Fruit fly (Drosophila melanogaster) whole organism, embryonic: ENCODE measurements around the gene RtcB.
A peak's percentile ranks its signal among the peaks of the same experiment; 100 is the strongest.

Experiments used
- Abd-B ChIP-seq: fragments of 200-800 bp; sonication (Bioruptor generic); optimal IDR thresholded peaks from 2 replicates; lab custom pipeline; 2018; ENCODE audit warnings: missing biosample characterization, mild to moderate bottlenecking, missing genetic modification characterization, moderate library complexity
- Aef1 ChIP-seq: fragments of 200-800 bp; sonication (Bioruptor generic); IDR thresholded peaks from 3 replicates; pipeline ENCODE4 v1.3.6; 2022; ENCODE audit warnings: missing biosample characterization, missing genetic modification characterization
- CG10543 ChIP-seq: fragments of 200-800 bp; sonication (Bioruptor generic); optimal IDR thresholded peaks from 3 replicates; lab custom pipeline; 2017; ENCODE audit warnings: missing biosample characterization, mild to moderate bottlenecking, missing genetic modification characterization, moderate library complexity
- CG11085 ChIP-seq: fragments of 200-800 bp; sonication (Bioruptor generic); IDR thresholded peaks from 2 replicates; pipeline ENCODE4 v1.3.6; 2022; ENCODE audit warnings: missing biosample characterization, missing genetic modification characterization
- CG14860 ChIP-seq: fragments of 200-800 bp; sonication (Bioruptor generic); IDR thresholded peaks from 3 replicates; pipeline ENCODE4 v1.3.6; 2022; ENCODE audit warnings: missing biosample characterization, missing genetic modification characterization; ENCODE audit not compliant: partially characterized antibody
- CG2678 ChIP-seq: fragments of 200-800 bp; sonication (Bioruptor generic); optimal IDR thresholded peaks from 3 replicates; lab custom pipeline; 2019; ENCODE audit warnings: missing biosample characterization, mild to moderate bottlenecking, missing genetic modification characterization, moderate library complexity
- CG3726 ChIP-seq: fragments of 200-800 bp; sonication (Bioruptor generic); IDR thresholded peaks from 3 replicates; pipeline ENCODE4, ENCODE4 v1.3.6; 2022; ENCODE audit warnings: missing biosample characterization, missing genetic modification characterization
- CG3838 ChIP-seq: fragments of 200-800 bp; sonication (Bioruptor generic); optimal IDR thresholded peaks from 3 replicates; lab custom pipeline; 2016; ENCODE audit warnings: missing biosample characterization, missing genetic modification characterization
- CG4360 ChIP-seq: fragments of 200-800 bp; sonication (Bioruptor generic); IDR thresholded peaks from 2 replicates; pipeline ENCODE4 v1.3.6; 2022; ENCODE audit warnings: missing biosample characterization, missing genetic modification characterization
- CG6272 ChIP-seq: fragments of 200-800 bp; sonication (Bioruptor generic); IDR thresholded peaks from 2 replicates; pipeline ENCODE4 v1.3.6; 2022; ENCODE audit warnings: missing biosample characterization, missing genetic modification characterization
- CG6689 ChIP-seq: fragments of 200-800 bp; sonication (Bioruptor generic); IDR thresholded peaks from 2 replicates; pipeline ENCODE4 v1.3.6; 2022; ENCODE audit warnings: missing biosample characterization, missing genetic modification characterization
- CG7963 ChIP-seq: fragments of 200-800 bp; sonication (Bioruptor generic); IDR thresholded peaks from 3 replicates; pipeline ENCODE4 v1.3.6; 2022; ENCODE audit warnings: missing biosample characterization, missing genetic modification characterization; ENCODE audit not compliant: partially characterized antibody
- D ChIP-seq, 2 experiments: fragments of 200-800 bp in 1 of 2; fragments of >200 bp in 1 of 2; sonication (Bioruptor generic) in 1 of 2; optimal IDR thresholded peaks; 2 replicates in 1 of 2; 3 replicates in 1 of 2; lab custom pipeline; 2017; ENCODE audit warnings: mild to moderate bottlenecking in 1 of 2, missing biosample characterization in 1 of 2, missing genetic modification characterization in 1 of 2, missing genetic modification reagents in 1 of 2
- D19A ChIP-seq: fragments of 200-800 bp; optimal IDR thresholded peaks from 3 replicates; lab custom pipeline; 2019; ENCODE audit warnings: missing biosample characterization, mild to moderate bottlenecking, missing genetic modification characterization, moderate library complexity
- Deaf1 ChIP-seq: fragments of 200-800 bp; optimal IDR thresholded peaks from 3 replicates; lab custom pipeline; 2019; ENCODE audit warnings: missing biosample characterization, mild to moderate bottlenecking, missing genetic modification characterization, moderate library complexity
- Dek ChIP-seq: fragments of 200-800 bp; sonication (Bioruptor generic); optimal IDR thresholded peaks from 3 replicates; lab custom pipeline; 2019; ENCODE audit warnings: missing biosample characterization, mild to moderate bottlenecking, missing genetic modification characterization, moderate library complexity
- HLH54F ChIP-seq: fragments of 200-800 bp; sonication (Bioruptor generic); optimal IDR thresholded peaks from 3 replicates; lab custom pipeline; 2016; ENCODE audit warnings: missing biosample characterization, missing genetic modification characterization
- Hey ChIP-seq: fragments of 200-800 bp; sonication (Bioruptor generic); optimal IDR thresholded peaks from 3 replicates; lab custom pipeline; 2018; ENCODE audit warnings: missing biosample characterization, mild to moderate bottlenecking, missing genetic modification characterization
- Hr78 ChIP-seq, 2 experiments: fragments of 200-800 bp in 1 of 2; fragments of >200 bp in 1 of 2; sonication (Bioruptor generic) in 1 of 2; optimal IDR thresholded peaks; 2 replicates each; lab custom pipeline; 2017 to 2019; ENCODE audit warnings: missing biosample characterization in 2 of 2, missing genetic modification characterization in 2 of 2, mild to moderate bottlenecking in 1 of 2, moderate library complexity in 1 of 2
- Nf-YB ChIP-seq: fragments of 200-800 bp; sonication (Bioruptor generic); optimal IDR thresholded peaks from 3 replicates; lab custom pipeline; 2019; ENCODE audit warnings: missing biosample characterization, mild to moderate bottlenecking, missing genetic modification characterization, moderate library complexity
- Opbp ChIP-seq: fragments of 200-800 bp; sonication (Bioruptor generic); IDR thresholded peaks from 3 replicates; pipeline ENCODE4 v1.3.6; 2022; ENCODE audit warnings: missing biosample characterization, missing genetic modification characterization; ENCODE audit not compliant: partially characterized antibody
- Trl ChIP-seq, 3 experiments: fragments of >200 bp in 2 of 3; fragments of 200-800 bp in 1 of 3; sonication (Bioruptor generic) in 1 of 3; optimal IDR thresholded peaks; 2 replicates in 1 of 3; 3 replicates in 2 of 3; lab custom pipeline; 2016 to 2017; ENCODE audit warnings: missing biosample characterization in 1 of 3, missing genetic modification characterization in 1 of 3
- abd-A ChIP-seq: fragments of 200-800 bp; sonication (Bioruptor generic); optimal IDR thresholded peaks from 3 replicates; lab custom pipeline; 2019; ENCODE audit warnings: missing biosample characterization, mild to moderate bottlenecking, missing genetic modification characterization, moderate library complexity
- amos ChIP-seq: fragments of 200-800 bp; sonication (Bioruptor generic); IDR thresholded peaks from 2 replicates; pipeline ENCODE4 v1.3.6; 2022; ENCODE audit warnings: missing biosample characterization, missing genetic modification characterization; ENCODE audit not compliant: partially characterized antibody
- ara ChIP-seq: fragments of 200-800 bp; sonication (Bioruptor generic); IDR thresholded peaks from 2 replicates; pipeline ENCODE4 v1.3.6; 2022; ENCODE audit warnings: missing biosample characterization, missing genetic modification characterization
- cg ChIP-seq: fragments of 200-800 bp; sonication (Bioruptor generic); optimal IDR thresholded peaks from 3 replicates; lab custom pipeline; 2019; ENCODE audit warnings: missing biosample characterization, mild to moderate bottlenecking, missing genetic modification characterization, moderate library complexity
- chinmo ChIP-seq: fragments of 200-800 bp; sonication (Bioruptor generic); IDR thresholded peaks from 4 replicates; pipeline ENCODE4 v1.3.6; 2022; ENCODE audit warnings: missing biosample characterization, missing genetic modification characterization; ENCODE audit not compliant: partially characterized antibody
- crp ChIP-seq, 2 experiments: fragments of 200-800 bp; sonication (Bioruptor generic); optimal IDR thresholded peaks; 2 replicates in 1 of 2; 3 replicates in 1 of 2; lab custom pipeline; 2017; ENCODE audit warnings: missing biosample characterization in 2 of 2, missing genetic modification characterization in 2 of 2, mild to moderate bottlenecking in 1 of 2, moderate library complexity in 1 of 2
- ewg ChIP-seq: fragments of 200-800 bp; sonication (Bioruptor generic); optimal IDR thresholded peaks from 3 replicates; lab custom pipeline; 2017; ENCODE audit warnings: mild to moderate bottlenecking, missing biosample characterization, missing genetic modification reagents, missing genetic modification characterization
- hkb ChIP-seq, 2 experiments: fragments of 200-800 bp in 1 of 2; fragments of >200 bp in 1 of 2; sonication (Bioruptor generic) in 1 of 2; IDR thresholded peaks in 1 of 2; optimal IDR thresholded peaks in 1 of 2; 2 replicates each; pipeline versions ENCODE4 v1.3.6 to Lab custom; 2017 to 2022; ENCODE audit warnings: missing biosample characterization in 1 of 2, missing genetic modification characterization in 1 of 2
- lab ChIP-seq: fragments of 200-800 bp; sonication (Bioruptor generic); optimal IDR thresholded peaks from 3 replicates; lab custom pipeline; 2017; ENCODE audit warnings: missing biosample characterization, missing genetic modification characterization, mild to moderate bottlenecking, moderate library complexity, missing genetic modification reagents
- nau ChIP-seq: fragments of 200-800 bp; sonication (Bioruptor generic); optimal IDR thresholded peaks from 3 replicates; lab custom pipeline; 2017; ENCODE audit warnings: missing biosample characterization, mild to moderate bottlenecking, missing genetic modification characterization, missing genetic modification reagents
- nerfin-1 ChIP-seq: fragments of 200-800 bp; sonication (Bioruptor generic); optimal IDR thresholded peaks from 3 replicates; lab custom pipeline; 2019; ENCODE audit warnings: missing biosample characterization, mild to moderate bottlenecking, missing genetic modification characterization, moderate library complexity
- nerfin-2 ChIP-seq: fragments of 200-800 bp; sonication (Bioruptor generic); IDR thresholded peaks from 2 replicates; pipeline ENCODE4 v1.3.6; 2022; ENCODE audit warnings: missing biosample characterization, missing genetic modification characterization; ENCODE audit not compliant: partially characterized antibody
- pita ChIP-seq: fragments of 200-800 bp; sonication (Bioruptor generic); optimal IDR thresholded peaks from 2 replicates; lab custom pipeline; 2017; ENCODE audit warnings: missing biosample characterization, mild to moderate bottlenecking, missing genetic modification characterization
- pros ChIP-seq: fragments of 200-800 bp; sonication (Bioruptor generic); optimal IDR thresholded peaks from 3 replicates; lab custom pipeline; 2019; ENCODE audit warnings: missing biosample characterization, mild to moderate bottlenecking, missing genetic modification characterization, moderate library complexity
- psq ChIP-seq: fragments of 200-800 bp; sonication (Bioruptor generic); optimal IDR thresholded peaks from 2 replicates; lab custom pipeline; 2017; ENCODE audit warnings: missing biosample characterization, missing genetic modification characterization
- sens ChIP-seq: fragments of 200-800 bp; sonication (Bioruptor generic); peaks from one replicate; lab custom pipeline; 2016; ENCODE audit warnings: missing biosample characterization, missing genetic modification characterization
- sna ChIP-seq: fragments of 200-800 bp; sonication (Bioruptor generic); IDR thresholded peaks from 2 replicates; pipeline ENCODE4 v1.3.6; 2022; ENCODE audit warnings: missing biosample characterization, missing genetic modification characterization; ENCODE audit not compliant: partially characterized antibody
- unc-4 ChIP-seq: fragments of 200-800 bp; sonication (Bioruptor generic); IDR thresholded peaks from 2 replicates; pipeline ENCODE4 v1.3.6; 2022; ENCODE audit warnings: missing biosample characterization, missing genetic modification characterization; ENCODE audit not compliant: partially characterized antibody
- unpg ChIP-seq: fragments of 200-800 bp; sonication (Bioruptor generic); optimal IDR thresholded peaks from 3 replicates; lab custom pipeline; 2018; ENCODE audit warnings: missing biosample characterization, mild to moderate bottlenecking, missing genetic modification characterization, moderate library complexity

Gene RtcB

DNA sequence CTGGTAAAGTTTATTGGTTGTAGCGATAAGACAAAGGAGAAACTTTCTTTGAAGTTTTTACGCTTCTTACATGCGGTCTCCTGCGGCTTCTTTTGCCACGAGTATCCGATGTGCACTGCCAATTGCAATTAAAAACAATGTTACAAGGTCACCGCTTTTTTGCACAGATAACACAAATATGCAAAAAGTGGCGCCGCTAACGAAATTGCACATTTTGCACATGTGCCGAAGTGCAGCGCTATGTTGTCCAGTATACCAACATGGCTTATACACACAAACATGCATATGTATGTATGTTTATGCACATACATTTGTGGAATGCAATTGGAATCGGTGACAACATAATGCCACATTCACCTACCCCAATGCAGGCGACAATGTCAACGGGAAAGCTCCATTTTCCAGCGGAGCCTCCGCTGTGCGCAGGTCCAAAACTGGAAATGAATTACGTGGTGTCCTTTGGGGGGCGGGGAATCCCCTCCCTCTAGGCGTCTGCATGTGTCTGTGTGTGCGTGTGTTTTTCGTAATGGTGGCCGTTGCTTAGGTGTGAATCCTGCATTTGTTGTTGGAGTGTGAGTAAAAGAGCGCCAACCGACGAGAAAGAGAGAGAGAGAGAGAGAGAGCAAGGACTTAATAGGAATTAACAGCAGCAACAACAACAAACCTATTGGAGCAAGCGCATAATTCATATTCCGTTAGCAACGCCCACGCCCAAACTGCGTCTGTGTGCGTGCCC lies 49.0 kb downstream of the RtcB start (continued):
- no peak for TF ChIP-seq CG14860 (GFP tag; lab: Robert Waterston, UW)
- no peak for TF ChIP-seq nau (GFP tag; lab: Kevin White, UChicago)
- peak; percentile 66 for TF ChIP-seq cg (GFP tag; lab: Kevin White, UChicago)
- peak; percentile 14 to 51 for TF ChIP-seq Trl (optimal IDR thresholded peaks at IDR 0.05; lab: Kevin White, UChicago)
- no peak for TF ChIP-seq Trl (GFP tag; optimal IDR thresholded peaks at IDR 0.05; lab: Kevin White, UChicago)
- peak; percentile 57 for TF ChIP-seq Deaf1 (tag; lab: Kevin White, UChicago)
- no peak for TF ChIP-seq CG10543 (GFP tag; lab: Kevin White, UChicago)
- TF ChIP-seq ewg (GFP tag; lab: Kevin White, UChicago): peak; percentile 79
- no peak for TF ChIP-seq unc-4
- no peak for TF ChIP-seq unpg (GFP tag; lab: Kevin White, UChicago)
- peak; percentile 81 for TF ChIP-seq Nf-YB
- TF ChIP-seq chinmo (GFP tag; lab: Robert Waterston, UW): 0 out of 4 replicates have a peak, but pooled peaks have one; percentile 23
- TF ChIP-seq Hr78 (GFP tag; optimal IDR thresholded peaks at IDR 0.05; lab: Kevin White, UChicago): no peak
- peak; percentile 65 for TF ChIP-seq CG4360 (GFP tag; lab: Robert Waterston, UW)
- TF ChIP-seq, all 482 proteins: peak for 10

DNA sequence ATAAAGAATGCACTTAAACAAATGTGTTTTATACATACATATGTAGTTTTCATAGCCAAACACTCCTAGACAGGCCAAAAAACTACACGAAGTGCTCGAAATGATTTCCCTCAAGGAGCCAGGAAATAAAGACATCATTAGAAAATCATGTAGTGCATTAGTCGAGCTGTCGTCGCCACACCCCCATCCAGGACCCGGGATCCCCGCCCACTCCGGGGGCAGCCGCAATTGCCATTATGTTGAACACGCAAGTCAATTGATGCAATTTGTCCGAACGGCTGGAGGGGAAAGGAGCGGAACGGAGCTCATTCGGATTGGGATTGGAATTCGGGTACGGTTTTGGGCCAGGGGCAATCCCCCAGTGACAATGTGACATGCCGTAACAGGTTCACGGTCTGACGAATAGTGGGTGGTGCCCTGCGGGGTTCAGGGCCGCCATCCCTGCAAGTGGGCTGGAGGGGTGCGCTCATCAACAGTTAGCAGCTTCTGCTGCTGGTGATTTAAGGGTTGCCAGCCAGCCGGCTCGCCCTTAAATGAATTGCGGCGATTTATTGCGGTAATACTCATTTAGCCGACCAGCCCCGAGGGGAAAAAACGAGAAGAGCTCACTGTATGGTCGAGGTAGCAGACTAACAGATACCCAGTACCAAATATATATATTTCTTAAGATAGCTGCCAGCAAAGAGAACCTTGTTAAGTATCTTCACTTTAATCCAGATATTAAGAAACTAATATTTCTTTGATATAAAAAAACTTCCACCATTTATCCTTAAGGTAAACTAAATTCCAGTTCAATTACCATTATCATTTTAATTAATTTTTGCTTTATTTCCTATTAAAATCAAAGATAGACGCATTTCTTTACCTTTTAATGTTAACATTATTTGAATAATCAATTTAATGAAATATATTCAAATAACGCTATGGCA lies 50.2 kb downstream of the RtcB start:
- TF ChIP-seq sna: 0 out of 2 replicates have a peak, but pooled peaks have one; percentile 27
- TF ChIP-seq lab: no peak
- peak; percentile 26 for TF ChIP-seq pros (GFP tag; lab: Kevin White, UChicago)
- no peak for TF ChIP-seq CG11085 (GFP tag; lab: Robert Waterston, UW)
- 0 out of 2 replicates have a peak, but pooled peaks have one; percentile 28 for TF ChIP-seq CG6272 (GFP tag; lab: Robert Waterston, UW)
- TF ChIP-seq abd-A (tag; lab: Kevin White, UChicago): peak; percentile 43
- no peak for TF ChIP-seq Abd-B (GFP tag; lab: Kevin White, UChicago)
- TF ChIP-seq CG7963 (GFP tag; lab: Robert Waterston, UW): no peak
- TF ChIP-seq hkb (optimal IDR thresholded peaks at IDR 0.05; lab: Kevin White, UChicago): no peak
- peak; percentile 36; the same call in 1 of the 2 replicates for TF ChIP-seq hkb (GFP tag; IDR thresholded peaks at IDR 0.05; lab: Robert Waterston, UW)
- TF ChIP-seq amos: no peak
- TF ChIP-seq nerfin-1 (tag; lab: Kevin White, UChicago): peak; percentile 93
- TF ChIP-seq Opbp: 0 out of 3 replicates have a peak, but pooled peaks have one; percentile 20
- no peak for TF ChIP-seq CG3726
- TF ChIP-seq D19A (tag; lab: Kevin White, UChicago): peak; percentile 4
- TF ChIP-seq ara (GFP tag; lab: Robert Waterston, UW): no peak
- TF ChIP-seq Aef1 (GFP tag; lab: Robert Waterston, UW): no peak
- no peak for TF ChIP-seq psq (GFP tag; lab: Kevin White, UChicago)
- no peak for TF ChIP-seq CG2678 (tag; lab: Kevin White, UChicago)
- TF ChIP-seq HLH54F (GFP tag; lab: Kevin White, UChicago): no peak
- 0 out of 4 replicates have a peak, but pooled peaks have one; percentile 15 for TF ChIP-seq chinmo (GFP tag; lab: Robert Waterston, UW)
- peak; percentile 43; the same call in 1 of the 2 replicates for TF ChIP-seq nerfin-2
- no peak for TF ChIP-seq CG6689
- peak; percentile 17 for TF ChIP-seq Hey
- TF ChIP-seq crp (GFP tag; optimal IDR thresholded peaks at IDR 0.05; lab: Kevin White, UChicago): no peak
- TF ChIP-seq pita (GFP tag; lab: Kevin White, UChicago): no peak
- peak; percentile 67 for TF ChIP-seq sens (GFP tag; lab: Kevin White, UChicago)
- TF ChIP-seq D (optimal IDR thresholded peaks at IDR 0.05; lab: Kevin White, UChicago): no peak
- TF ChIP-seq D (GFP tag; optimal IDR thresholded peaks at IDR 0.05; lab: Kevin White, UChicago): no peak
- TF ChIP-seq CG3838 (GFP tag; lab: Kevin White, UChicago): no peak
- TF ChIP-seq Dek (tag; lab: Kevin White, UChicago): no peak
